Fruit fly (Drosophila melanogaster): ENCODE measurements around the gene AttD.

AttD gene

dm6 chr3R:17604198-17604879 is 20.7 kb upstream of the AttD start (continued):
- peak; percentile 82 for TF ChIP-seq CG6854 (GFP tag; optimal IDR thresholded peaks at IDR 0.05)
- TF ChIP-seq TFAM (GFP tag; optimal IDR thresholded peaks at IDR 0.05): peak; percentile 19
- TF ChIP-seq CG12155 (GFP tag; optimal IDR thresholded peaks at IDR 0.05): peak; percentile 43
- no peak for TF ChIP-seq HLH4C (GFP tag; IDR thresholded peaks at IDR 0.05; ENCODE audit: partially characterized antibody)
- TF ChIP-seq MESR4 (GFP tag; optimal IDR thresholded peaks at IDR 0.05): no peak
- TF ChIP-seq tx (GFP tag; optimal IDR thresholded peaks at IDR 0.05): no peak
- TF ChIP-seq NfI (GFP tag; optimal IDR thresholded peaks at IDR 0.05): peak; percentile 82
- TF ChIP-seq schlank (tag; optimal IDR thresholded peaks at IDR 0.05): peak; percentile 47
- TF ChIP-seq dmrt99B (tag; optimal IDR thresholded peaks at IDR 0.05): peak; percentile 87
- peak; percentile 56 for TF ChIP-seq ssp (GFP tag; IDR thresholded peaks at IDR 0.05)
- peak; percentile 79 for TF ChIP-seq cwo (GFP tag; optimal IDR thresholded peaks at IDR 0.05)
- TF ChIP-seq zfh2 (GFP tag; optimal IDR thresholded peaks at IDR 0.05): no peak
- TF ChIP-seq CG14667 (GFP tag; IDR thresholded peaks at IDR 0.05): peak; percentile 22; the same call in 1 of the 2 replicates
- no peak for TF ChIP-seq CG9609 (GFP tag; optimal IDR thresholded peaks at IDR 0.05)
- TF ChIP-seq Awh (GFP tag; IDR thresholded peaks at IDR 0.05): no peak
- TF ChIP-seq Dref (GFP tag; IDR thresholded peaks at IDR 0.05): no peak
- TF ChIP-seq CG17361 (GFP tag; IDR thresholded peaks at IDR 0.05): peak; percentile 94
- no peak for TF ChIP-seq CG42726 (GFP tag; IDR thresholded peaks at IDR 0.05; ENCODE audit: partially characterized antibody)
- no peak for TF ChIP-seq Dp (GFP tag; optimal IDR thresholded peaks at IDR 0.05)
- peak; percentile 92 for TF ChIP-seq dmrt11E (tag; optimal IDR thresholded peaks at IDR 0.05)
- peak; percentile 90 for TF ChIP-seq CG4404 (GFP tag; IDR thresholded peaks at IDR 0.05)
- peak; percentile 9 for TF ChIP-seq Atf-2 (GFP tag; optimal IDR thresholded peaks at IDR 0.05)
- no peak for TF ChIP-seq da (GFP tag; optimal IDR thresholded peaks at IDR 0.05)
- TF ChIP-seq Ravus (GFP tag; IDR thresholded peaks at IDR 0.05): no peak
- peak; percentile 84 for TF ChIP-seq crol (GFP tag; IDR thresholded peaks at IDR 0.05)
- TF ChIP-seq mld (GFP tag; IDR thresholded peaks at IDR 0.05; ENCODE audit: partially characterized antibody): no peak
- peak; percentile 45; the same call in 1 of the 4 replicates for TF ChIP-seq Dll (GFP tag; IDR thresholded peaks at IDR 0.05; ENCODE audit: partially characterized antibody)
- peak; percentile 58 for TF ChIP-seq slbo (GFP tag; IDR thresholded peaks at IDR 0.05)
- TF ChIP-seq CG14965 (GFP tag; optimal IDR thresholded peaks at IDR 0.05; ENCODE audit: borderline replicate concordance): no peak
- TF ChIP-seq ewg (GFP tag; optimal IDR thresholded peaks at IDR 0.05): peak; percentile 98
- peak; percentile 65 for TF ChIP-seq fd3F (GFP tag; optimal IDR thresholded peaks at IDR 0.05)
- TF ChIP-seq pb (GFP tag; optimal IDR thresholded peaks at IDR 0.05): no peak
- TF ChIP-seq so (GFP tag; IDR thresholded peaks at IDR 0.05): peak; percentile 83
- TF ChIP-seq NC2β (GFP tag; optimal IDR thresholded peaks at IDR 0.05): peak; percentile 15
- TF ChIP-seq E2f1 (GFP tag; IDR thresholded peaks at IDR 0.05): peak; percentile 42; the same call in 1 of the 2 replicates
- TF ChIP-seq CG16863 (GFP tag; optimal IDR thresholded peaks at IDR 0.05): peak; percentile 35
- peak; percentile 82 for TF ChIP-seq sqz (GFP tag; optimal IDR thresholded peaks at IDR 0.05)
- no peak for TF ChIP-seq CG5245 (GFP tag; optimal IDR thresholded peaks at IDR 0.05)
- no peak for TF ChIP-seq Drgx (GFP tag; IDR thresholded peaks at IDR 0.05)
- TF ChIP-seq CG2199 (GFP tag; IDR thresholded peaks at IDR 0.05): no peak
- 0 out of 3 replicates have a peak, but pooled peaks have one; percentile 16 for TF ChIP-seq CG16813 (GFP tag; IDR thresholded peaks at IDR 0.05; ENCODE audit: partially characterized antibody)
- peak; percentile 26; the same call in 1 of the 4 replicates for TF ChIP-seq Gug (GFP tag; IDR thresholded peaks at IDR 0.05)
- no peak for TF ChIP-seq sd (tag; optimal IDR thresholded peaks at IDR 0.05)
- peak; percentile 49 for TF ChIP-seq jing (GFP tag; optimal IDR thresholded peaks at IDR 0.05)
- TF ChIP-seq Oaz (GFP tag; IDR thresholded peaks at IDR 0.05): peak; percentile 33; the same call in 1 of the 2 replicates
- TF ChIP-seq luna (GFP tag; optimal IDR thresholded peaks at IDR 0.05): no peak
- TF ChIP-seq HmgD (GFP tag; optimal IDR thresholded peaks at IDR 0.05): peak; percentile 7
- no peak for TF ChIP-seq jumu (GFP tag; optimal IDR thresholded peaks at IDR 0.05)
- TF ChIP-seq CG12744 (GFP tag; optimal IDR thresholded peaks at IDR 0.05): no peak
- TF ChIP-seq fru (optimal IDR thresholded peaks at IDR 0.05): no peak
